Worm (Caenorhabditis elegans) whole organism, L3 larva: Measurements from ENCODE around the gene Y46G5A.20.

Source experiments
- R02D3.7 ChIP-seq: fragments of 150-350 bp; optimal IDR thresholded peaks from 2 replicates; lab custom pipeline; 2014; ENCODE audit warnings: missing biosample characterization, missing genetic modification characterization
- ZK546.5 ChIP-seq: sonication (generic microtip); optimal IDR thresholded peaks from 2 replicates; lab custom pipeline; 2017; ENCODE audit warnings: missing biosample characterization, missing genetic modification characterization
- aly-2 ChIP-seq: fragments of 150-350 bp; optimal IDR thresholded peaks from 2 replicates; lab custom pipeline; 2014; ENCODE audit warnings: missing biosample characterization, missing genetic modification characterization
- ama-1 ChIP-seq: fragments of 150-350 bp; optimal IDR thresholded peaks from 2 replicates; lab custom pipeline; 2018
- ceh-16 ChIP-seq: sonication (generic microtip); optimal IDR thresholded peaks from 2 replicates; lab custom pipeline; 2017; ENCODE audit warnings: missing biosample characterization, missing genetic modification characterization
- ceh-28 ChIP-seq: fragments of 150-350 bp; optimal IDR thresholded peaks from 2 replicates; lab custom pipeline; 2014; ENCODE audit warnings: missing biosample characterization, missing genetic modification reagents, missing genetic modification characterization
- ceh-82 ChIP-seq: fragments of 150-350 bp; optimal IDR thresholded peaks from 2 replicates; lab custom pipeline; 2014; ENCODE audit warnings: missing biosample characterization, missing genetic modification characterization
- ceh-9 ChIP-seq: sonication (generic microtip); optimal IDR thresholded peaks from 2 replicates; lab custom pipeline; 2018; ENCODE audit warnings: missing biosample characterization, missing genetic modification characterization
- daf-12 ChIP-seq: fragments of 150-350 bp; optimal IDR thresholded peaks from 2 replicates; lab custom pipeline; 2014; ENCODE audit warnings: missing biosample characterization, missing genetic modification reagents, missing genetic modification characterization
- egl-27 ChIP-seq: sonication (generic microtip); optimal IDR thresholded peaks from 4 replicates; lab custom pipeline; 2017; ENCODE audit warnings: missing biosample characterization, missing genetic modification reagents, missing genetic modification characterization
- egl-5 ChIP-seq: fragments of 150-350 bp; optimal IDR thresholded peaks from 2 replicates; lab custom pipeline; 2017; ENCODE audit warnings: missing biosample characterization, missing genetic modification reagents, missing genetic modification characterization, inconsistent platforms
- elt-1 ChIP-seq: fragments of 150-350 bp; optimal IDR thresholded peaks from 2 replicates; lab custom pipeline; 2014; ENCODE audit warnings: missing biosample characterization, missing genetic modification characterization
- elt-2 ChIP-seq: sonication (generic microtip); optimal IDR thresholded peaks from 2 replicates; lab custom pipeline; 2016; ENCODE audit warnings: missing genetic modification reagents, mild to moderate bottlenecking, missing genetic modification characterization, missing compliant biosample characterization
- elt-3 ChIP-seq, 3 experiments: fragments of 150-350 bp in 1 of 3; sonication (generic microtip) in 2 of 3; optimal IDR thresholded peaks; 2 replicates in 2 of 3; 4 replicates in 1 of 3; lab custom pipeline; 2014 to 2017; ENCODE audit warnings: missing biosample characterization in 3 of 3, missing genetic modification characterization in 3 of 3
- eor-1 ChIP-seq, 2 experiments: fragments of 150-350 bp; optimal IDR thresholded peaks; 2 replicates each; lab custom pipeline; 2014 to 2018; ENCODE audit warnings: missing biosample characterization in 2 of 2, missing genetic modification characterization in 2 of 2
- fkh-10 ChIP-seq: sonication (generic microtip); optimal IDR thresholded peaks from 2 replicates; lab custom pipeline; 2017; ENCODE audit warnings: missing biosample characterization, missing genetic modification reagents, missing genetic modification characterization
- fkh-2 ChIP-seq: fragments of 150-350 bp; optimal IDR thresholded peaks from 2 replicates; lab custom pipeline; 2014; ENCODE audit warnings: missing biosample characterization, missing genetic modification reagents, missing genetic modification characterization
- fos-1 ChIP-seq: fragments of 150-350 bp; optimal IDR thresholded peaks from 2 replicates; lab custom pipeline; 2014; ENCODE audit warnings: missing biosample characterization, missing genetic modification characterization
- hmg-11 ChIP-seq: sonication (generic microtip); optimal IDR thresholded peaks from 2 replicates; lab custom pipeline; 2016; ENCODE audit warnings: missing genetic modification characterization, missing compliant biosample characterization
- jun-1 ChIP-seq: fragments of 150-350 bp; optimal IDR thresholded peaks from 2 replicates; lab custom pipeline; 2014; ENCODE audit warnings: missing biosample characterization, missing genetic modification reagents, missing genetic modification characterization
- lin-15B ChIP-seq: fragments of 150-350 bp; optimal IDR thresholded peaks from 2 replicates; lab custom pipeline; 2014; ENCODE audit warnings: missing biosample characterization, missing genetic modification characterization
- lin-39 ChIP-seq: fragments of 150-350 bp; optimal IDR thresholded peaks from 2 replicates; lab custom pipeline; 2018; ENCODE audit warnings: missing biosample characterization, missing genetic modification reagents, missing genetic modification characterization
- lsy-12 ChIP-seq: sonication (generic microtip); optimal IDR thresholded peaks from 2 replicates; lab custom pipeline; 2016; ENCODE audit warnings: mild to moderate bottlenecking, missing genetic modification characterization, missing compliant biosample characterization
- mdl-1 ChIP-seq: fragments of 150-350 bp; optimal IDR thresholded peaks from 2 replicates; lab custom pipeline; 2014; ENCODE audit warnings: missing biosample characterization, missing genetic modification characterization
- mml-1 ChIP-seq: fragments of 150-350 bp; sonication (generic microtip); optimal IDR thresholded peaks from 3 replicates; lab custom pipeline; 2014; ENCODE audit warnings: missing biosample characterization, missing genetic modification characterization
- nfya-1 ChIP-seq: sonication (generic microtip); optimal IDR thresholded peaks from 2 replicates; lab custom pipeline; 2017; ENCODE audit warnings: missing genetic modification characterization, mild to moderate bottlenecking, missing compliant biosample characterization, antibody characterized with exemption, moderate library complexity; ENCODE audit not compliant: insufficient read depth
- nhr-11 ChIP-seq: fragments of 150-350 bp; optimal IDR thresholded peaks from 2 replicates; lab custom pipeline; 2014; ENCODE audit warnings: missing biosample characterization, missing genetic modification characterization
- nhr-12 ChIP-seq: fragments of 150-350 bp; optimal IDR thresholded peaks from 2 replicates; lab custom pipeline; 2014; ENCODE audit warnings: missing biosample characterization, missing genetic modification characterization
- nhr-23 ChIP-seq: fragments of 150-350 bp; optimal IDR thresholded peaks from 2 replicates; lab custom pipeline; 2014; ENCODE audit warnings: missing biosample characterization, missing genetic modification reagents, missing genetic modification characterization
- nhr-237 ChIP-seq: fragments of 150-350 bp; optimal IDR thresholded peaks from 2 replicates; lab custom pipeline; 2014; ENCODE audit warnings: missing biosample characterization, missing genetic modification characterization
- nhr-25 ChIP-seq: sonication (generic microtip); optimal IDR thresholded peaks from 2 replicates; lab custom pipeline; 2017; ENCODE audit warnings: missing biosample characterization, missing genetic modification characterization
- nhr-28 ChIP-seq: fragments of 150-350 bp; optimal IDR thresholded peaks from 2 replicates; lab custom pipeline; 2014; ENCODE audit warnings: missing biosample characterization, missing genetic modification characterization
- nhr-43 ChIP-seq: sonication (generic microtip); optimal IDR thresholded peaks from 2 replicates; lab custom pipeline; 2016; ENCODE audit warnings: mild to moderate bottlenecking, missing genetic modification characterization, missing compliant biosample characterization; ENCODE audit not compliant: poor library complexity, severe bottlenecking
- nhr-67 ChIP-seq: fragments of 150-350 bp; optimal IDR thresholded peaks from 2 replicates; lab custom pipeline; 2014; ENCODE audit warnings: missing biosample characterization, missing genetic modification characterization
- nhr-76 ChIP-seq: fragments of 150-350 bp; sonication (generic microtip); optimal IDR thresholded peaks from 5 replicates; lab custom pipeline; 2014; ENCODE audit warnings: missing biosample characterization, missing genetic modification characterization
- nhr-77 ChIP-seq: fragments of 150-350 bp; optimal IDR thresholded peaks from 2 replicates; lab custom pipeline; 2014; ENCODE audit warnings: missing biosample characterization, missing genetic modification characterization
- pha-4 ChIP-seq: fragments of 150-350 bp; optimal IDR thresholded peaks from 2 replicates; lab custom pipeline; 2014; ENCODE audit warnings: missing biosample characterization, missing genetic modification reagents, missing genetic modification characterization
- pqm-1 ChIP-seq: fragments of 150-350 bp; optimal IDR thresholded peaks from 2 replicates; lab custom pipeline; 2017; ENCODE audit warnings: missing biosample characterization, missing genetic modification characterization, inconsistent platforms
- sea-2 ChIP-seq: fragments of 150-350 bp; sonication (generic microtip); optimal IDR thresholded peaks from 4 replicates; lab custom pipeline; 2014; ENCODE audit warnings: missing biosample characterization, missing genetic modification reagents, missing genetic modification characterization
- skn-1 ChIP-seq: fragments of 150-350 bp; optimal IDR thresholded peaks from 2 replicates; lab custom pipeline; 2014; ENCODE audit warnings: missing biosample characterization, missing genetic modification characterization
- snpc-4 ChIP-seq: fragments of 150-350 bp; optimal IDR thresholded peaks from 2 replicates; lab custom pipeline; 2014; ENCODE audit warnings: missing biosample characterization, missing genetic modification characterization
- tbx-2 ChIP-seq: sonication (generic microtip); optimal IDR thresholded peaks from 2 replicates; lab custom pipeline; 2016; ENCODE audit warnings: mild to moderate bottlenecking, missing genetic modification characterization, missing compliant biosample characterization
- unc-39 ChIP-seq: sonication (generic microtip); optimal IDR thresholded peaks from 4 replicates; lab custom pipeline; 2017; ENCODE audit warnings: missing biosample characterization, missing genetic modification characterization
- unc-62 ChIP-seq: fragments of 150-350 bp; sonication (generic microtip); optimal IDR thresholded peaks from 4 replicates; lab custom pipeline; 2014; ENCODE audit warnings: missing biosample characterization, missing genetic modification reagents, missing genetic modification characterization
- zag-1 ChIP-seq: fragments of 150-350 bp; optimal IDR thresholded peaks from 2 replicates; lab custom pipeline; 2014; ENCODE audit warnings: missing biosample characterization, missing genetic modification characterization
- ztf-11 ChIP-seq: fragments of 150-350 bp; optimal IDR thresholded peaks from 2 replicates; lab custom pipeline; 2014; ENCODE audit warnings: missing biosample characterization, missing genetic modification characterization
- ztf-4 ChIP-seq: fragments of 150-350 bp; optimal IDR thresholded peaks from 2 replicates; lab custom pipeline; 2014; ENCODE audit warnings: missing biosample characterization, missing genetic modification characterization

The Y46G5A.20 gene

ce11 chrII:12798814-12799213 lies 12.0 kb upstream of the Y46G5A.20 start:
- TF ChIP-seq fos-1 (tag; lab: Kevin White, UChicago) = peak; percentile 14
- peak; percentile 82 for TF ChIP-seq pha-4 (tag; lab: Kevin White, UChicago)
- peak; percentile 87 for TF ChIP-seq jun-1
- TF ChIP-seq skn-1 (tag; lab: Kevin White, UChicago) = no peak
- peak; percentile 87 for TF ChIP-seq nhr-25 (tag; lab: Kevin White, UChicago)
- peak; percentile 58 for TF ChIP-seq egl-27 (tag; lab: Kevin White, UChicago)
- TF ChIP-seq fkh-10 (GFP tag; lab: Kevin White, UChicago) = no peak
- no peak for TF ChIP-seq sea-2 (GFP tag; lab: Kevin White, UChicago)
- peak; percentile 80 for TF ChIP-seq ztf-4 (tag; lab: Kevin White, UChicago)
- peak; percentile 73 for TF ChIP-seq ceh-28 (tag; lab: Kevin White, UChicago)
- TF ChIP-seq nhr-67 = no peak
- TF ChIP-seq tbx-2 = peak; percentile 58
- peak; percentile 90 for TF ChIP-seq nfya-1 (tag; lab: Kevin White, UChicago)
- no peak for TF ChIP-seq daf-12
- no peak for TF ChIP-seq ceh-16 (tag; lab: Kevin White, UChicago)
- no peak for TF ChIP-seq zag-1 (tag; lab: Kevin White, UChicago)
- TF ChIP-seq ama-1 = no peak
- peak; percentile 94 for TF ChIP-seq pqm-1
- peak; percentile 48 for TF ChIP-seq snpc-4 (tag; lab: Kevin White, UChicago)
- TF ChIP-seq nhr-28 (tag; lab: Kevin White, UChicago) = peak; percentile 5
- TF ChIP-seq elt-2 (tag; lab: Kevin White, UChicago) = peak; percentile 95
- no peak for TF ChIP-seq eor-1 (tag; optimal IDR thresholded peaks at IDR 0.05; lab: Kevin White, UChicago)
- peak; percentile 69 for TF ChIP-seq nhr-11 (tag; lab: Kevin White, UChicago)
- TF ChIP-seq ceh-9 = no peak
- no peak for TF ChIP-seq ZK546.5
- no peak for TF ChIP-seq aly-2 (tag; lab: Kevin White, UChicago)
- TF ChIP-seq nhr-237 = no peak
- TF ChIP-seq unc-39 (tag; lab: Kevin White, UChicago) = no peak
- no peak for TF ChIP-seq fkh-2 (tag; lab: Kevin White, UChicago)
- TF ChIP-seq elt-1 (tag; lab: Kevin White, UChicago) = peak; percentile 68
- TF ChIP-seq nhr-43 (tag; lab: Kevin White, UChicago) = peak; percentile 96
- TF ChIP-seq ceh-82 (tag; lab: Kevin White, UChicago) = no peak
- TF ChIP-seq egl-5 (tag; lab: Kevin White, UChicago) = no peak
- TF ChIP-seq lin-15B (tag; lab: Kevin White, UChicago) = peak; percentile 24
- no peak for TF ChIP-seq mml-1
- peak in 1 of 3 experiments; percentile 71 for TF ChIP-seq elt-3 (tag; optimal IDR thresholded peaks at IDR 0.05; lab: Kevin White, UChicago)
- TF ChIP-seq lsy-12 = peak; percentile 71
- TF ChIP-seq nhr-77 (tag; lab: Kevin White, UChicago) = peak; percentile 11
- peak; percentile 2 for TF ChIP-seq hmg-11 (tag; lab: Kevin White, UChicago)
- TF ChIP-seq ztf-11 (tag; lab: Kevin White, UChicago) = no peak
- no peak for TF ChIP-seq nhr-76 (tag; lab: Kevin White, UChicago)
- peak; percentile 76 for TF ChIP-seq mdl-1 (tag; lab: Kevin White, UChicago)
- TF ChIP-seq lin-39 (tag; lab: Kevin White, UChicago) = no peak
- no peak for TF ChIP-seq unc-62 (GFP tag; lab: Kevin White, UChicago)
- no peak for TF ChIP-seq nhr-12 (tag; lab: Kevin White, UChicago)
- peak; percentile 49 for TF ChIP-seq R02D3.7 (tag; lab: Kevin White, UChicago)
- TF ChIP-seq nhr-23 (tag; lab: Kevin White, UChicago) = peak; percentile 87
